Fruit fly (Drosophila melanogaster) whole organism, embryonic: ENCODE measurements around the gene CG15728.
A peak's percentile ranks its signal among the peaks of the same experiment; 100 is the strongest.

ENCODE experiments used
- Ada2b ChIP-seq: fragments of 200-800 bp; sonication (Bioruptor generic); IDR thresholded peaks from 2 replicates; pipeline ENCODE4 v1.3.6; 2022; ENCODE audit warnings: missing biosample characterization, missing genetic modification characterization
- CG11247 ChIP-seq: fragments of 200-800 bp; sonication (Bioruptor generic); IDR thresholded peaks from 2 replicates; pipeline ENCODE4 v1.3.6; 2022; ENCODE audit warnings: missing biosample characterization, missing genetic modification characterization
- CG2202 ChIP-seq: fragments of 200-800 bp; sonication (Bioruptor generic); optimal IDR thresholded peaks from 2 replicates; lab custom pipeline; 2018; ENCODE audit warnings: missing biosample characterization, mild to moderate bottlenecking, missing genetic modification characterization
- CG4360 ChIP-seq: fragments of 200-800 bp; sonication (Bioruptor generic); IDR thresholded peaks from 2 replicates; pipeline ENCODE4 v1.3.6; 2022; ENCODE audit warnings: missing biosample characterization, missing genetic modification characterization
- CG4854 ChIP-seq: fragments of 200-800 bp; sonication (Bioruptor generic); optimal IDR thresholded peaks from 2 replicates; lab custom pipeline; 2016; ENCODE audit warnings: missing biosample characterization, missing genetic modification characterization, inconsistent platforms
- CG8388 ChIP-seq: fragments of 200-800 bp; sonication (Bioruptor generic); optimal IDR thresholded peaks from 2 replicates; lab custom pipeline; 2019; ENCODE audit warnings: missing biosample characterization, mild to moderate bottlenecking, missing genetic modification characterization, moderate library complexity
- Fer3 ChIP-seq: fragments of 200-800 bp; sonication (Bioruptor generic); optimal IDR thresholded peaks from 2 replicates; lab custom pipeline; 2018; ENCODE audit warnings: missing biosample characterization, mild to moderate bottlenecking, missing genetic modification characterization, moderate library complexity
- Rfx ChIP-seq: fragments of 200-800 bp; sonication (Bioruptor generic); IDR thresholded peaks from 2 replicates; pipeline ENCODE4 v1.3.6; 2022; ENCODE audit warnings: missing biosample characterization, missing genetic modification characterization
- Side ChIP-seq: fragments of 200-800 bp; sonication (Bioruptor generic); optimal IDR thresholded peaks from 2 replicates; lab custom pipeline; 2016; ENCODE audit warnings: missing biosample characterization, missing genetic modification characterization
- Xbp1 ChIP-seq: fragments of 200-800 bp; sonication (Bioruptor generic); optimal IDR thresholded peaks from 3 replicates; lab custom pipeline; 2016; ENCODE audit warnings: missing biosample characterization, mild to moderate bottlenecking, missing genetic modification characterization
- Xrp1 ChIP-seq: fragments of 200-800 bp; sonication (Bioruptor generic); IDR thresholded peaks from 2 replicates; pipeline ENCODE4 v1.3.6; 2022; ENCODE audit warnings: missing biosample characterization, missing genetic modification characterization
- croc ChIP-seq: fragments of 200-800 bp; sonication (Bioruptor generic); conservative IDR thresholded peaks from 3 replicates; pipeline ENCODE4 v1.3.6; 2022; ENCODE audit warnings: missing biosample characterization, missing genetic modification characterization

DNA sequence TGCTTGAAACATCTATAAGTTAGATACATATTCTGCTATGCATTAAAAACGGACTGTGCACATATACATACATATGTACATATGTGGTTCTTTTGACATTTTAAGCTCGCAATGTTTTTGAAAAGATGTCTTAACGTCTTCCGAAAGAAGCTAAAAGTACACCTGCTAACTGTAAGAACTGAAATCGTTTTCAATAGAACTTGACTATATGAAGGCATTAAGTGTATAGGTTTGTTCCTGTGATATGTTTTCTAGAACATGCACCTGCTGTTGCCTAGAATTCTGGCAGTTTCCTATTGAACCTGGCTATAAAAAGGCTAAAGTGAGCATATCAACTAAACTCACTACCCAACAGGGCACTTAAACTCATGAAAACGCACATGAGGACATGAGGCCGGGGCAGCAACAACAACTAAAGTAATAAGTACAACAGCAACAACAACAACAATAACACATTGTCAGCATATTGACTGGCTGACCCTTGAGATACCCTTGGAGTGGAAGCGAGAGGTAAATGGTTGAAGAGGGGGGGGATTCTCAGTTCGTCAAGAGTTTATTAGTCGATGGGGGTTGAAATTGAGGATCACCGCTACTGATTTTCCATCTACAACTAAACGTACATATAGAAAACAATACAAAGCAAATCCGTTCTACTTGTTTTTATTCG lies 40.2 kb downstream of the CG15728 start:
- TF ChIP-seq Xrp1 (GFP tag; lab: Robert Waterston, UW) (no peak), Ada2b (GFP tag; lab: Robert Waterston, UW) (no peak), CG4360 (GFP tag; lab: Robert Waterston, UW) (peak; percentile 97), Fer3 (no peak), Side (GFP tag; lab: Kevin White, UChicago) (no peak), CG4854 (GFP tag; lab: Kevin White, UChicago) (no peak), croc (GFP tag; lab: Robert Waterston, UW) (no peak), CG2202 (tag; lab: Kevin White, UChicago) (no peak), Rfx (no peak), CG11247 (GFP tag; lab: Robert Waterston, UW) (no peak), Xbp1 (no peak), CG8388 (GFP tag; lab: Kevin White, UChicago) (no peak)
